Worm (Caenorhabditis elegans) whole organism, mixed stage, embryonic: ENCODE results near the gene ceeh-1.

Source experiments
- ceh-43 ChIP-seq: fragments of 200-800 bp; sonication (Bioruptor generic); optimal IDR thresholded peaks from 2 replicates; lab custom pipeline; 2018; ENCODE audit warnings: mild to moderate bottlenecking, missing genetic modification characterization, moderate library complexity, missing compliant biosample characterization
- ces-1 ChIP-seq: fragments of 150-350 bp; optimal IDR thresholded peaks from 2 replicates; lab custom pipeline; 2014; ENCODE audit warnings: missing biosample characterization, missing genetic modification reagents, missing genetic modification characterization
- hlh-1 ChIP-seq: fragments of 150-350 bp; optimal IDR thresholded peaks from 2 replicates; lab custom pipeline; 2014; ENCODE audit warnings: missing biosample characterization, missing genetic modification reagents, missing genetic modification characterization
- lin-13 ChIP-seq: fragments of 150-350 bp; optimal IDR thresholded peaks from 2 replicates; lab custom pipeline; 2014; ENCODE audit warnings: missing biosample characterization, missing genetic modification characterization
- nhr-12 ChIP-seq: fragments of 150-350 bp; optimal IDR thresholded peaks from 2 replicates; lab custom pipeline; 2014; ENCODE audit warnings: missing biosample characterization, missing genetic modification characterization
- nhr-28 ChIP-seq: fragments of 150-350 bp; optimal IDR thresholded peaks from 2 replicates; lab custom pipeline; 2014; ENCODE audit warnings: missing biosample characterization, missing genetic modification characterization
- pha-4 ChIP-seq: fragments of 150-350 bp; optimal IDR thresholded peaks from 2 replicates; lab custom pipeline; 2018; ENCODE audit warnings: missing biosample characterization, missing genetic modification reagents, missing genetic modification characterization
- snpc-4 ChIP-seq: fragments of 150-350 bp; optimal IDR thresholded peaks from 2 replicates; lab custom pipeline; 2014; ENCODE audit warnings: missing biosample characterization, missing genetic modification characterization
- unc-39 ChIP-seq: fragments of 150-350 bp; optimal IDR thresholded peaks from 2 replicates; lab custom pipeline; 2014; ENCODE audit warnings: missing biosample characterization, missing genetic modification characterization

- TF ChIP-seq pha-4 (tag; lab: Kevin White, UChicago) = no peak
- TF ChIP-seq snpc-4 = no peak
- TF ChIP-seq nhr-12 (tag; lab: Kevin White, UChicago) = no peak
- TF ChIP-seq ceh-43 = no peak
- TF ChIP-seq nhr-28 (tag; lab: Kevin White, UChicago) = no peak
- peak; percentile 58 for TF ChIP-seq ces-1 (GFP tag; lab: Kevin White, UChicago)
- TF ChIP-seq hlh-1 = no peak
- no peak for TF ChIP-seq unc-39 (tag; lab: Kevin White, UChicago)
- no peak for TF ChIP-seq lin-13
These were observed 13.4 kb upstream of the ceeh-1 start, which contains the start of gene K02F3.2 for ce11 chrIII:845485-845884.
